Worm (Caenorhabditis elegans): ENCODE data around the gene emb-1.

DNA sequence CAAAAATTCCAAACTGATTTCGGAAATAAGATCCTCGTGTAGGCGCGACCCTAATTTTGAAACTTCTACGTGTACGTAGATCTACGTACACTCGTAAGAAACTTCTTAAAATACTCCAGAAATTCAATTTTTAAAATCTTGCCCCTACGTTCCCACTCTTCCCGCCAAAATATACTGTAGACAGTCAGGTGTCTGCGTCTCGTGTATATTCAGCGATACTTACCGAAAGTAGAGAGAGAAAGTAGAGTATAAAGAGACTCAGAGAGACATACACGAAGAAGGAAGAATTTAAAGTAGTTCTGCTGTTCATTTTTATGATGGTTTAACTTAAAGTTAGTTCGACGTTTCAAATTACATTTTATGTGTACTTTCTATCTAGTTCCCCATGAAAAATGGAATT, 20.0 kb downstream of the emb-1 start:
- TF ChIP-seq unc-62 (GFP tag; optimal IDR thresholded peaks at IDR 0.05) (no peak), sptf-1 (tag; optimal IDR thresholded peaks at IDR 0.05) (no peak), nhr-237 (tag; optimal IDR thresholded peaks at IDR 0.05) (no peak), nhr-28 (tag; optimal IDR thresholded peaks at IDR 0.05) (no peak), mep-1 (tag; optimal IDR thresholded peaks at IDR 0.05) (no peak), lin-13 (tag; optimal IDR thresholded peaks at IDR 0.05) (no peak), nhr-76 (tag; optimal IDR thresholded peaks at IDR 0.05) (no peak), drap-1 (GFP tag; optimal IDR thresholded peaks at IDR 0.05) (no peak), snpc-4 (tag; optimal IDR thresholded peaks at IDR 0.05) (no peak), tbx-8 (GFP tag; optimal IDR thresholded peaks at IDR 0.05) (no peak)
